Fruit fly (Drosophila melanogaster): Measurements from ENCODE around the gene CG6770.

CG6770 gene

DNA sequence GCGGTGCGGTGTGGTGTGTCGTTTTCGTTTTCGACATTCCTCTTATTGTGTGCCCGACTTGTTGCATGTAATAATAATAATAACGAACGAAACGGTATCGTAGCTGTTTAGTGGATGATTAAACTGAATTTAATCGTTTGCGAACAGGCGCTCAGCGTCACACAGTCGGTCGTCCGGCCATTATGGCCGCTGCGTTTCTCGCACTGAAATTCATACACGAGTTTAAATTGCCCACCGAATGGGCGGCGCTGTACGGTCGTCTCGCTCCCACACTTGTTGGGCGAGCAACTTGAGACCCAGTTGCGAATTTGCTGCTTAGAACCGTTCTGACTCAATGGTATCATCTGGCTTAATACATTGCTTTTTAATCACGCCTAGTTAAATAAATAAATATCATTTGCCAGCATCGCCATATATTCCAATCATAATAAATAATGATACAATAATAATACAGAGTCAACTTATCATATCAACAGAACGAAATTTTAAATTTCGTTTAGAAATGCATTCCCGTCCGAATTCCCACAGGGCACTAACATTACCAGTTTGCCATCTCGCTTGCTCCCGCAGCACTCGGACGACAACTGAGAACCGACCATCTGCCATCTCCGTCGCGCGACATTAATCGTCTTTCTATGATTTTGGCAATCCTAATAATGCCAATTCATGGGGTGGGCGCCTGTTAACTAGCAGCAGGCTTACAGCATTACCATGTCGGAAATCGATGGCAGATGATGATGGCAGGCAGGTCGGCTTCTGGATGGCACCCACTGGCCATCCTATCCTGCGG is 34.8 kb downstream of the CG6770 start (continued):
- TF ChIP-seq Dp (GFP tag; optimal IDR thresholded peaks at IDR 0.05) (no peak), HLH4C (GFP tag; IDR thresholded peaks at IDR 0.05; ENCODE audit: partially characterized antibody) (no peak), dmrt11E (tag; optimal IDR thresholded peaks at IDR 0.05) (peak; percentile 90), CG18619 (GFP tag; optimal IDR thresholded peaks at IDR 0.05) (peak; percentile 94), klu (GFP tag; IDR thresholded peaks at IDR 0.05) (no peak), CG11695 (GFP tag; IDR thresholded peaks at IDR 0.05) (no peak), CG15011 (GFP tag; optimal IDR thresholded peaks at IDR 0.05) (peak; percentile 91), CG9727 (GFP tag; optimal IDR thresholded peaks at IDR 0.05) (peak; percentile 92), Chrac-16 (GFP tag; optimal IDR thresholded peaks at IDR 0.05) (peak; percentile 89), CG3163 (GFP tag; optimal IDR thresholded peaks at IDR 0.05) (no peak), gce (GFP tag; IDR thresholded peaks at IDR 0.05) (no peak), CG14860 (GFP tag; IDR thresholded peaks at IDR 0.05; ENCODE audit: partially characterized antibody) (no peak), Rfx (GFP tag; IDR thresholded peaks at IDR 0.05) (no peak), CG34376 (GFP tag; optimal IDR thresholded peaks at IDR 0.05) (no peak), Atf3 (GFP tag; optimal IDR thresholded peaks at IDR 0.05) (peak; percentile 53), jing (GFP tag; optimal IDR thresholded peaks at IDR 0.05) (no peak), ase (GFP tag; IDR thresholded peaks at IDR 0.05) (no peak), Tbp (GFP tag; optimal IDR thresholded peaks at IDR 0.05) (no peak), wek (GFP tag; optimal IDR thresholded peaks at IDR 0.05) (peak; percentile 69), CG33557 (GFP tag; optimal IDR thresholded peaks at IDR 0.05) (peak; percentile 91), CG3065 (GFP tag; optimal IDR thresholded peaks at IDR 0.05) (peak; percentile 66), CG10979 (tag; optimal IDR thresholded peaks at IDR 0.05) (peak; percentile 92), ind (GFP tag; optimal IDR thresholded peaks at IDR 0.05) (peak; percentile 92), br (optimal IDR thresholded peaks at IDR 0.05) (no peak), CG30403 (GFP tag; optimal IDR thresholded peaks at IDR 0.05) (peak; percentile 94), pho (GFP tag; optimal IDR thresholded peaks at IDR 0.05) (peak; percentile 90), cg (GFP tag; optimal IDR thresholded peaks at IDR 0.05) (no peak), Sox100B (GFP tag; optimal IDR thresholded peaks at IDR 0.05) (peak; percentile 92), luna (GFP tag; optimal IDR thresholded peaks at IDR 0.05) (no peak), HHEX (GFP tag; optimal IDR thresholded peaks at IDR 0.05) (peak; percentile 89), ATbp (GFP tag; optimal IDR thresholded peaks at IDR 0.05) (peak; percentile 89), D (optimal IDR thresholded peaks at IDR 0.05) (no peak), D (GFP tag; optimal IDR thresholded peaks at IDR 0.05) (peak; percentile 78), sob (GFP tag; IDR thresholded peaks at IDR 0.05) (no peak), danr (GFP tag; IDR thresholded peaks at IDR 0.05) (no peak), btn (GFP tag; optimal IDR thresholded peaks at IDR 0.05) (no peak), CG17568 (GFP tag; optimal IDR thresholded peaks at IDR 0.05) (peak; percentile 68), dpn (GFP tag; optimal IDR thresholded peaks at IDR 0.05) (peak; percentile 82 to 91), Fer1 (GFP tag; optimal IDR thresholded peaks at IDR 0.05) (peak; percentile 96), CG18011 (GFP tag; optimal IDR thresholded peaks at IDR 0.05) (peak; percentile 55), Camta (GFP tag; optimal IDR thresholded peaks at IDR 0.05) (peak; percentile 39), CG12769 (tag; optimal IDR thresholded peaks at IDR 0.05) (peak; percentile 94), CG6765 (GFP tag; optimal IDR thresholded peaks at IDR 0.05) (peak; percentile 87), D19A (tag; optimal IDR thresholded peaks at IDR 0.05) (peak; percentile 83), crp (GFP tag; optimal IDR thresholded peaks at IDR 0.05) (peak in 1 of 2 experiments; percentile 68), insv (GFP tag; optimal IDR thresholded peaks at IDR 0.05) (peak; percentile 0 to 57), Sry-β (GFP tag; optimal IDR thresholded peaks at IDR 0.05) (no peak), Pdp1 (GFP tag; optimal IDR thresholded peaks at IDR 0.05) (peak; percentile 48 to 77), eyg (GFP tag; optimal IDR thresholded peaks at IDR 0.05) (no peak)
